Worm (Caenorhabditis elegans): Measurements from ENCODE around the gene frm-8.

Gene frm-8

DNA sequence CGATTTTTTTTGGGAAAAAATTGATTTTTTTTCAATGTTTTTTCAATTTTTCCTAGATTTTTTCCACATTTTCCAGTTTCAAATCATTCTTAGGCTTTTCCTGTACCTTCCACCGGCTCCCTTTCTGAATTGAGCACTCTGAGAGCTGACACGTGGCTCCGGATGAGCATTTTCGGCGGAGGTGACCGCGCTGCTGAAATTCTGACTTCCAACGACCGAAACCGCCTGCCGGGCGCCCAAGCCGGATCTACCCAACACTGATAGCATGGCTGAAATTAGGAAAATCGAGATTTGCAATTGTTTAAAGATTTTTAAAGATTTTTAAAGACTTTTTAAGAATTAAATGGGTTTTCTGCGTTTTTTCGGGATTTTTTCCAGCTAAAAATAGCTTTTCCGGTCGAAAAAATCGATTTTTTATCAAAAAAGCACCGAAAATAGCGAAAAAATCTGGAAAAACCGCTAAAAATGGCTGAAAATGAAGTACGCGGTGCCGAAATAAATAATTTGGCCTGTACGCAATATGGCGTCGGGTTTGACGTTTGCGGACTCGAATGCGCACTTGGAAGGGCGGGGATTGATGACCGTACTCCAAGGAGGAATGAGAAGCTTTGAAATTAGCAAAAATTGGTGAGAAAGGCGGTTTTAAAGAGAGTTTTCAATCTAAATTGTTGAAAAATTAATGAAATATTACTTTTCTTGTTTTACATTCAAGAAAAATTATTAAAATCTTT is 29.5 kb upstream of the frm-8 start, which contains the start of gene nduf-9:
nduf-9 (minus strand) TSS at position 269 of the 731 bp plus-strand sequence.
- TF ChIP-seq sox-4 (tag; optimal IDR thresholded peaks at IDR 0.05) (peak; percentile 24), lsy-2 (tag; optimal IDR thresholded peaks at IDR 0.05) (peak; percentile 88 to 98), irx-1 (tag; optimal IDR thresholded peaks at IDR 0.05) (no peak), dpl-1 (GFP tag; optimal IDR thresholded peaks at IDR 0.05) (peak; percentile 50 to 71 (median 65)), swsn-7 (tag; optimal IDR thresholded peaks at IDR 0.05) (peak; percentile 11), nhr-28 (tag; optimal IDR thresholded peaks at IDR 0.05) (no peak), ceh-88 (GFP tag; IDR thresholded peaks at IDR 0.05) (no peak), lin-13 (GFP tag; optimal IDR thresholded peaks at IDR 0.05) (no peak), tbx-2 (tag; optimal IDR thresholded peaks at IDR 0.05) (peak; percentile 43), ceh-82 (tag; optimal IDR thresholded peaks at IDR 0.05) (peak in 2 of 3 experiments; percentile 52 to 58), isw-1 (GFP tag; IDR thresholded peaks at IDR 0.05) (peak; percentile 17; the same call in 1 of the 2 replicates), snu-23 (GFP tag; optimal IDR thresholded peaks at IDR 0.05) (peak; percentile 58), mef-2 (tag; optimal IDR thresholded peaks at IDR 0.05) (no peak), unc-130 (tag; optimal IDR thresholded peaks at IDR 0.05) (peak; percentile 70), F16B12.6 (tag; optimal IDR thresholded peaks at IDR 0.05) (peak; percentile 96), blmp-1 (tag; optimal IDR thresholded peaks at IDR 0.05) (peak; percentile 23), nhr-90 (tag; optimal IDR thresholded peaks at IDR 0.05; ENCODE audit: poor library complexity) (no peak), ceh-90 (tag; optimal IDR thresholded peaks at IDR 0.05) (no peak), lin-14 (GFP tag; optimal IDR thresholded peaks at IDR 0.05) (no peak), nhr-20 (tag; optimal IDR thresholded peaks at IDR 0.05) (no peak), lin-35 (GFP tag; optimal IDR thresholded peaks at IDR 0.05) (peak; percentile 59 to 72), efl-3 (GFP tag; optimal IDR thresholded peaks at IDR 0.05) (no peak), fkh-8 (tag; optimal IDR thresholded peaks at IDR 0.05) (peak; percentile 34), lin-15B (tag; optimal IDR thresholded peaks at IDR 0.05) (no peak), efl-1 (optimal IDR thresholded peaks at IDR 0.05) (peak; percentile 60 to 65), efl-1 (GFP tag; optimal IDR thresholded peaks at IDR 0.05 in 1 of 2) (peak; percentile 69 to 94), C16A3.4 (tag; optimal IDR thresholded peaks at IDR 0.05) (peak; percentile 13), unc-62 (GFP tag; optimal IDR thresholded peaks at IDR 0.05) (no peak), unc-30 (tag; optimal IDR thresholded peaks at IDR 0.05) (no peak), sup-37 (GFP tag; optimal IDR thresholded peaks at IDR 0.05) (no peak), rnt-1 (tag; optimal IDR thresholded peaks at IDR 0.05) (no peak), ceh-8 (GFP tag; optimal IDR thresholded peaks at IDR 0.05) (no peak), mep-1 (tag; optimal IDR thresholded peaks at IDR 0.05) (peak; percentile 61), skn-1 (tag; optimal IDR thresholded peaks at IDR 0.05) (peak; percentile 23), pax-3 (tag; optimal IDR thresholded peaks at IDR 0.05) (no peak), pqm-1 (tag; optimal IDR thresholded peaks at IDR 0.05) (no peak), nhr-76 (tag; optimal IDR thresholded peaks at IDR 0.05) (no peak), xbp-1 (tag; optimal IDR thresholded peaks at IDR 0.05) (peak; percentile 24), C04F5.9 (tag; optimal IDR thresholded peaks at IDR 0.05) (peak; percentile 5), dsc-1 (tag; optimal IDR thresholded peaks at IDR 0.05) (no peak), nhr-47 (tag; optimal IDR thresholded peaks at IDR 0.05) (no peak), ztf-4 (tag; optimal IDR thresholded peaks at IDR 0.05) (no peak), nhr-77 (tag; optimal IDR thresholded peaks at IDR 0.05) (no peak), hlh-17 (GFP tag; optimal IDR thresholded peaks at IDR 0.05; ENCODE audit: borderline replicate concordance) (no peak)

All from whole organism, L1 larva.